Fruit fly (Drosophila melanogaster) whole organism, embryonic: Measurements from ENCODE around the gene Kmn1.

Experiments
- Atf3 ChIP-seq: fragments of 200-800 bp; sonication (Bioruptor generic); optimal IDR thresholded peaks from 3 replicates; lab custom pipeline; 2016; ENCODE audit warnings: missing biosample characterization, missing genetic modification characterization
- CG11696 ChIP-seq: fragments of 200-800 bp; sonication (Bioruptor generic); IDR thresholded peaks from 2 replicates; pipeline ENCODE4 v1.3.6; 2022; ENCODE audit warnings: missing biosample characterization, missing genetic modification characterization
- CG12299 ChIP-seq: fragments of 200-800 bp; sonication (Bioruptor generic); optimal IDR thresholded peaks from 2 replicates; lab custom pipeline; 2018; ENCODE audit warnings: missing biosample characterization, mild to moderate bottlenecking, missing genetic modification characterization
- CG32772 ChIP-seq: fragments of 200-800 bp; sonication (Bioruptor generic); IDR thresholded peaks from 2 replicates; pipeline ENCODE4 v1.3.6; 2022; ENCODE audit warnings: missing biosample characterization, missing genetic modification characterization
- CG4328 ChIP-seq: fragments of 200-800 bp; sonication (Bioruptor generic); optimal IDR thresholded peaks from 3 replicates; lab custom pipeline; 2017; ENCODE audit warnings: missing biosample characterization, missing genetic modification reagents, missing genetic modification characterization
- CG9932 ChIP-seq: fragments of 200-800 bp; sonication (Bioruptor generic); IDR thresholded peaks from 2 replicates; pipeline ENCODE4 v1.3.6; 2022; ENCODE audit warnings: missing biosample characterization, missing genetic modification characterization
- CoRest ChIP-seq: fragments of 200-800 bp; sonication (Bioruptor generic); optimal IDR thresholded peaks from 3 replicates; lab custom pipeline; 2018; ENCODE audit warnings: missing biosample characterization, mild to moderate bottlenecking, missing genetic modification characterization, moderate library complexity
- Drgx ChIP-seq: fragments of 200-800 bp; sonication (Bioruptor generic); IDR thresholded peaks from 2 replicates; pipeline ENCODE4 v1.3.6; 2022; ENCODE audit warnings: missing biosample characterization, missing genetic modification characterization
- Lpt ChIP-seq: fragments of >200 bp; optimal IDR thresholded peaks from 2 replicates; lab custom pipeline; 2018; ENCODE audit warnings: missing biosample characterization, missing genetic modification characterization
- Ravus ChIP-seq: fragments of 200-800 bp; sonication (Bioruptor generic); IDR thresholded peaks from 2 replicates; pipeline ENCODE4 v1.3.6; 2022; ENCODE audit warnings: missing biosample characterization, missing genetic modification characterization
- btn ChIP-seq: fragments of 200-800 bp; sonication (Bioruptor generic); optimal IDR thresholded peaks from 2 replicates; lab custom pipeline; 2016; ENCODE audit warnings: missing biosample characterization, missing genetic modification characterization
- onecut ChIP-seq: fragments of 200-800 bp; sonication (Bioruptor generic); IDR thresholded peaks from 2 replicates; pipeline ENCODE4 v1.3.6; 2022; ENCODE audit warnings: missing biosample characterization, missing genetic modification characterization
- psq ChIP-seq: fragments of 200-800 bp; sonication (Bioruptor generic); optimal IDR thresholded peaks from 2 replicates; lab custom pipeline; 2017; ENCODE audit warnings: missing biosample characterization, missing genetic modification characterization
- vvl ChIP-seq: fragments of 200-800 bp; sonication (Bioruptor generic); IDR thresholded peaks from 2 replicates; pipeline ENCODE4 v1.3.6; 2022; ENCODE audit warnings: missing biosample characterization, missing genetic modification characterization

- TF ChIP-seq Drgx (GFP tag; lab: Robert Waterston, UW) (no peak), CoRest (no peak), Atf3 (GFP tag; lab: Kevin White, UChicago) (no peak), CG11696 (no peak), Ravus (GFP tag; lab: Robert Waterston, UW) (no peak), vvl (GFP tag; lab: Robert Waterston, UW) (no peak), onecut (no peak), CG12299 (tag; lab: Kevin White, UChicago) (no peak), Lpt (GFP tag; lab: Kevin White, UChicago) (no peak), CG9932 (GFP tag; lab: Robert Waterston, UW) (no peak), CG32772 (GFP tag; lab: Robert Waterston, UW) (no peak), CG4328 (GFP tag; lab: Kevin White, UChicago) (no peak), btn (GFP tag; lab: Kevin White, UChicago) (no peak), psq (GFP tag; lab: Kevin White, UChicago) (no peak)
These were observed 48.3 kb downstream of the Kmn1 start for dm6 chrX:11523921-11524320.
